Fruit fly (Drosophila melanogaster): Measurements from ENCODE around the gene Prosbeta6.
"Not testable (repeated sequence)": the region's sequence is repeated elsewhere in the genome, so short reads cannot be mapped to it uniquely, and the experiment has no call there.

DNA sequence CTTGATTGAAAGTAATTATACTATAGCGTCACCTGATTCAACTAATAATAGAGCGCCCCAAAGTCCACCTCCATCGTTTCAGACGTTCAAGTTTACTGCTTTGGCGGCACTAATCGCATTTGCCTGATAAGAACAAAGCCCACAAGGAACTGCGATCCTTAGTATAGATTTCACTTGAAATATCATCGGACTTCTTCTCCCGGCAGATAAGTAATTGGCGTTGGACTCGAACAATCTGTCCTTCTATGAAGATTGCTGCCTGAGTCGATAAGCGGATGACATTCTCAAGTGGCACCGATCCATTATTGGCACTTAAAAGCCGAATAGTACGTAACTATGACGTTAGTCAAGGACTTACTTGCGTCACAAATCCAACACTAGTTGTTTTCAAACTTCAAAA lies 37.0 kb downstream of the Prosbeta6 start, which contains the start of gene Mipp1:
- TF ChIP-seq eg (GFP tag; IDR thresholded peaks at IDR 0.05); CG6792 (GFP tag; optimal IDR thresholded peaks at IDR 0.05): not testable (repeated sequence)

Data from whole organism, prepupa.